Worm (Caenorhabditis elegans) whole organism, L4 larva: ENCODE data around the gene W06F12.3.

Source experiments
- D1046.2 ChIP-seq: fragments of 200-800 bp; sonication (Bioruptor generic); IDR thresholded peaks from 2 replicates; pipeline ENCODE4 v1.3.6; 2022; ENCODE audit warnings: missing genetic modification characterization, missing compliant biosample characterization
- F44E2.7 ChIP-seq: fragments of 200-800 bp; sonication (Bioruptor generic); IDR thresholded peaks from 2 replicates; pipeline ENCODE4 v2.1.2; 2022; ENCODE audit warnings: missing genetic modification characterization, missing compliant biosample characterization
- R02D3.7 ChIP-seq: fragments of 150-350 bp; sonication (generic microtip); optimal IDR thresholded peaks from 3 replicates; lab custom pipeline; 2014; ENCODE audit warnings: missing biosample characterization, missing genetic modification characterization
- T26A8.4 ChIP-seq: fragments of 200-800 bp; sonication (Bioruptor generic); IDR thresholded peaks from 2 replicates; pipeline ENCODE4 v1.3.6; 2022; ENCODE audit warnings: missing genetic modification characterization, missing compliant biosample characterization
- ceh-32 ChIP-seq: sonication (generic microtip); optimal IDR thresholded peaks from 2 replicates; lab custom pipeline; 2016; ENCODE audit warnings: mild to moderate bottlenecking, missing genetic modification characterization, missing compliant biosample characterization; ENCODE audit not compliant: poor library complexity
- ceh-82 ChIP-seq: sonication (generic microtip); optimal IDR thresholded peaks from 2 replicates; lab custom pipeline; 2017; ENCODE audit warnings: missing biosample characterization, missing genetic modification characterization
- ctbp-1 ChIP-seq: fragments of 200-800 bp; sonication (Bioruptor generic); IDR thresholded peaks from 2 replicates; pipeline ENCODE4 v1.3.6; 2022; ENCODE audit warnings: missing genetic modification reagents, missing genetic modification characterization, missing compliant biosample characterization
- daf-12 ChIP-seq: fragments of 150-350 bp; optimal IDR thresholded peaks from 2 replicates; lab custom pipeline; 2014; ENCODE audit warnings: missing biosample characterization, missing genetic modification reagents, missing genetic modification characterization
- daf-19 ChIP-seq: fragments of 200-800 bp; sonication (Bioruptor generic); conservative IDR thresholded peaks from 2 replicates; pipeline ENCODE4 v1.3.6; 2022; ENCODE audit warnings: missing genetic modification characterization, missing compliant biosample characterization
- duxl-1 ChIP-seq: sonication (generic microtip); optimal IDR thresholded peaks from 2 replicates; lab custom pipeline; 2016; ENCODE audit warnings: mild to moderate bottlenecking, missing genetic modification characterization, moderate library complexity, missing compliant biosample characterization; ENCODE audit not compliant: poor library complexity
- fos-1 ChIP-seq: fragments of 150-350 bp; optimal IDR thresholded peaks from 2 replicates; lab custom pipeline; 2014; ENCODE audit warnings: missing biosample characterization, missing genetic modification characterization
- gei-8 ChIP-seq: fragments of 200-800 bp; sonication (Bioruptor generic); optimal IDR thresholded peaks from 2 replicates; lab custom pipeline; 2018; ENCODE audit warnings: mild to moderate bottlenecking, missing genetic modification characterization, missing compliant biosample characterization
- lir-3 ChIP-seq: sonication (generic microtip); optimal IDR thresholded peaks from 2 replicates; lab custom pipeline; 2016; ENCODE audit warnings: mild to moderate bottlenecking, missing genetic modification characterization, missing compliant biosample characterization
- madf-9 ChIP-seq: fragments of 200-800 bp; sonication (Bioruptor generic); conservative IDR thresholded peaks from 2 replicates; pipeline ENCODE4 v1.3.6; 2022; ENCODE audit warnings: missing genetic modification reagents, missing genetic modification characterization, missing compliant biosample characterization
- mdl-1 ChIP-seq, 2 experiments: fragments of 150-350 bp in 1 of 2; sonication (generic microtip) in 1 of 2; optimal IDR thresholded peaks; 2 replicates each; lab custom pipeline; 2014 to 2017; ENCODE audit warnings: missing biosample characterization in 2 of 2, missing genetic modification characterization in 2 of 2
- mdt-29 ChIP-seq: fragments of 200-800 bp; sonication (Bioruptor generic); IDR thresholded peaks from 2 replicates; pipeline ENCODE4 v1.3.6; 2022; ENCODE audit warnings: missing genetic modification reagents, missing genetic modification characterization, missing compliant biosample characterization
- mes-2 ChIP-seq: sonication (generic microtip); optimal IDR thresholded peaks from 2 replicates; lab custom pipeline; 2016; ENCODE audit warnings: missing genotype, mild to moderate bottlenecking, missing genetic modification characterization, missing compliant biosample characterization; ENCODE audit not compliant: poor library complexity, severe bottlenecking
- nhr-11 ChIP-seq: fragments of 150-350 bp; optimal IDR thresholded peaks from 2 replicates; lab custom pipeline; 2014; ENCODE audit warnings: missing biosample characterization, missing genetic modification characterization
- nhr-111 ChIP-seq: fragments of 200-800 bp; sonication (Bioruptor generic); optimal IDR thresholded peaks from 2 replicates; lab custom pipeline; 2018; ENCODE audit warnings: mild to moderate bottlenecking, missing genetic modification characterization, missing compliant biosample characterization
- nhr-237 ChIP-seq: sonication (generic microtip); optimal IDR thresholded peaks from 2 replicates; lab custom pipeline; 2017; ENCODE audit warnings: missing biosample characterization, missing genetic modification characterization
- nhr-28 ChIP-seq: fragments of 150-350 bp; optimal IDR thresholded peaks from 2 replicates; lab custom pipeline; 2014; ENCODE audit warnings: missing biosample characterization, missing genetic modification characterization
- nhr-76 ChIP-seq: fragments of 150-350 bp; optimal IDR thresholded peaks from 2 replicates; lab custom pipeline; 2014; ENCODE audit warnings: missing biosample characterization, missing genetic modification characterization
- snpc-4 ChIP-seq: fragments of 150-350 bp; optimal IDR thresholded peaks from 2 replicates; lab custom pipeline; 2014; ENCODE audit warnings: missing biosample characterization, missing genetic modification characterization
- spr-1 ChIP-seq: sonication (generic microtip); optimal IDR thresholded peaks from 2 replicates; lab custom pipeline; 2016; ENCODE audit warnings: mild to moderate bottlenecking, missing genetic modification characterization, missing compliant biosample characterization
- unc-62 ChIP-seq, 3 experiments: fragments of 150-350 bp in 1 of 3; sonication (generic microtip); optimal IDR thresholded peaks in 2 of 3; peaks in 1 of 3; 1 replicate in 1 of 3; 2 replicates in 2 of 3; lab custom pipeline; 2014 to 2017; ENCODE audit warnings: missing biosample characterization in 3 of 3, missing genetic modification characterization in 3 of 3, missing genetic modification reagents in 3 of 3, missing genotype in 1 of 3
- zag-1 ChIP-seq: fragments of 150-350 bp; optimal IDR thresholded peaks from 2 replicates; lab custom pipeline; 2014; ENCODE audit warnings: missing biosample characterization, missing genetic modification characterization
- zfp-2 ChIP-seq: sonication (generic microtip); optimal IDR thresholded peaks from 2 replicates; lab custom pipeline; 2016; ENCODE audit warnings: mild to moderate bottlenecking, missing genetic modification characterization, missing compliant biosample characterization
- zfp-3 ChIP-seq: fragments of 200-800 bp; sonication (Bioruptor generic); conservative IDR thresholded peaks from 2 replicates; pipeline ENCODE4 v1.3.6; 2022; ENCODE audit warnings: missing genetic modification reagents, missing genetic modification characterization, missing compliant biosample characterization
- zip-11 ChIP-seq: fragments of 200-800 bp; sonication (Bioruptor generic); IDR thresholded peaks from 2 replicates; pipeline ENCODE4 v1.3.6; 2022; ENCODE audit warnings: missing genetic modification characterization, missing compliant biosample characterization

Gene W06F12.3

ce11 chrIII:13771145-13771544 is 36.3 kb downstream of the W06F12.3 start, which contains the start of the genes cyk-4 and pdr-1 (continued):
- TF ChIP-seq R02D3.7 (tag; lab: Kevin White, UChicago), result no peak
- no peak for TF ChIP-seq zfp-2 (tag; lab: Kevin White, UChicago)
- peak; percentile 43 for TF ChIP-seq nhr-28
- no peak for TF ChIP-seq nhr-76 (tag; lab: Kevin White, UChicago)
- no peak for TF ChIP-seq zfp-3 (GFP tag; lab: Robert Waterston, UW)
- TF ChIP-seq gei-8 (GFP tag; lab: Kevin White, UChicago), result no peak
- TF ChIP-seq fos-1 (tag; lab: Kevin White, UChicago), result no peak
- TF ChIP-seq mdt-29, result no peak

ce11 chrIII:13772876-13773275 is 38.0 kb downstream of the W06F12.3 start, which contains the start of gene mdt-29:
TSS of gene mdt-29 (plus strand) at chrIII:13773176.
- TF ChIP-seq madf-9 (GFP tag; lab: Robert Waterston, UW) (no peak), F44E2.7 (GFP tag; lab: Robert Waterston, UW) (no peak), ctbp-1 (GFP tag; lab: Robert Waterston, UW) (no peak), daf-19 (GFP tag; lab: Robert Waterston, UW) (no peak), ceh-32 (tag; lab: Kevin White, UChicago) (no peak), ceh-82 (tag; lab: Kevin White, UChicago) (no peak), D1046.2 (no peak), spr-1 (tag; lab: Kevin White, UChicago) (no peak), zag-1 (no peak), nhr-111 (GFP tag; lab: Kevin White, UChicago) (no peak), nhr-11 (no peak), snpc-4 (tag; lab: Kevin White, UChicago) (no peak), nhr-28 (no peak)
- TF ChIP-seq, all 104 proteins: peak for 0

ce11 chrIII:13778816-13779215 is 44.0 kb downstream of the W06F12.3 start:
- TF ChIP-seq mdl-1 (tag; optimal IDR thresholded peaks at IDR 0.05; lab: Kevin White, UChicago), result peak in 1 of 2 experiments; percentile 32
- no peak for TF ChIP-seq zip-11
- no peak for TF ChIP-seq nhr-11

- TF ChIP-seq fos-1 (tag; lab: Kevin White, UChicago) (no peak), T26A8.4 (GFP tag; lab: Robert Waterston, UW) (no peak), unc-62 (GFP tag; optimal IDR thresholded peaks at IDR 0.05 in 1 of 2; lab: Kevin White, UChicago) (peak in 1 of 2 experiments; percentile 95), unc-62 (tag; optimal IDR thresholded peaks at IDR 0.05; lab: Kevin White, UChicago) (no peak), mes-2 (peak; percentile 39), nhr-237 (tag; lab: Kevin White, UChicago) (no peak)
These were observed 44.7 kb downstream of the W06F12.3 start for ce11 chrIII:13779360-13780093.

- TF ChIP-seq duxl-1 (tag; lab: Kevin White, UChicago), result peak; percentile 47
- no peak for TF ChIP-seq nhr-28
- peak; percentile 45 for TF ChIP-seq mes-2
- no peak for TF ChIP-seq daf-12
- TF ChIP-seq lir-3, result no peak
- TF ChIP-seq unc-62 (GFP tag; optimal IDR thresholded peaks at IDR 0.05 in 1 of 2; lab: Kevin White, UChicago), result peak in 1 of 2 experiments; percentile 79
- TF ChIP-seq unc-62 (tag; optimal IDR thresholded peaks at IDR 0.05; lab: Kevin White, UChicago), result no peak
- TF ChIP-seq, all 104 proteins: peak for 3
These were observed 45.4 kb downstream of the W06F12.3 start, which contains the start of gene pot-3 for ce11 chrIII:13780199-13780706. TSS of gene pot-3 (plus strand) at chrIII:13780215.
